Fruit fly (Drosophila melanogaster) whole organism, pupa: Measurements from ENCODE around the gene Cp7Fc.

Experiments used
- CG15710 ChIP-seq: fragments of 200-800 bp; sonication (Bioruptor generic); optimal IDR thresholded peaks from 2 replicates; lab custom pipeline; 2018; ENCODE audit warnings: missing biosample characterization, mild to moderate bottlenecking, missing genetic modification characterization, moderate library complexity
- CG32121 ChIP-seq: fragments of 200-800 bp; sonication (Bioruptor generic); IDR thresholded peaks from 2 replicates; pipeline ENCODE4 v1.3.6; 2022; ENCODE audit warnings: missing biosample characterization, missing genetic modification characterization
- D1 ChIP-seq: fragments of 200-800 bp; sonication (Bioruptor generic); optimal IDR thresholded peaks from 2 replicates; lab custom pipeline; 2018; ENCODE audit warnings: missing biosample characterization, mild to moderate bottlenecking, missing genetic modification characterization, moderate library complexity
- Snoo ChIP-seq: fragments of 200-800 bp; sonication (Bioruptor generic); optimal IDR thresholded peaks from 3 replicates; lab custom pipeline; 2017; ENCODE audit warnings: missing biosample characterization, mild to moderate bottlenecking, missing genetic modification characterization, inconsistent platforms

dm6 chrX:8523572-8524155 lies 46.7 kb downstream of the Cp7Fc start:
- TF ChIP-seq CG32121 (GFP tag; lab: Robert Waterston, UW) (no peak), CG15710 (tag; lab: Kevin White, UChicago) (no peak), D1 (tag; lab: Kevin White, UChicago) (no peak), Snoo (no peak)
